Fruit fly (Drosophila melanogaster) whole organism, pupa: ENCODE measurements around the gene Sk2.

Experiments used
- CG10348 ChIP-seq: fragments of 200-800 bp; sonication (Bioruptor generic); IDR thresholded peaks from 2 replicates; pipeline ENCODE4 v1.3.6; 2022; ENCODE audit warnings: missing biosample characterization, missing genetic modification characterization
- CG12605 ChIP-seq: fragments of 200-800 bp; sonication (Bioruptor generic); IDR thresholded peaks from 2 replicates; pipeline ENCODE4 v1.3.6; 2022; ENCODE audit warnings: missing biosample characterization, missing genetic modification characterization
- CG32121 ChIP-seq: fragments of 200-800 bp; sonication (Bioruptor generic); IDR thresholded peaks from 2 replicates; pipeline ENCODE4 v1.3.6; 2022; ENCODE audit warnings: missing biosample characterization, missing genetic modification characterization
- CG34367 ChIP-seq: fragments of 200-800 bp; sonication (Bioruptor generic); optimal IDR thresholded peaks from 2 replicates; lab custom pipeline; 2018; ENCODE audit warnings: missing biosample characterization, mild to moderate bottlenecking, missing genetic modification characterization
- CG8301 ChIP-seq: fragments of 200-800 bp; sonication (Bioruptor generic); optimal IDR thresholded peaks from 2 replicates; lab custom pipeline; 2018; ENCODE audit warnings: missing biosample characterization, mild to moderate bottlenecking, missing genetic modification characterization
- CG9948 ChIP-seq: fragments of 200-800 bp; sonication (Bioruptor generic); optimal IDR thresholded peaks from 2 replicates; lab custom pipeline; 2018; ENCODE audit warnings: missing biosample characterization, mild to moderate bottlenecking, missing genetic modification characterization, moderate library complexity
- gl ChIP-seq: fragments of 200-800 bp; sonication (Bioruptor generic); optimal IDR thresholded peaks from 2 replicates; lab custom pipeline; 2018; ENCODE audit warnings: missing biosample characterization, mild to moderate bottlenecking, missing genetic modification characterization

DNA sequence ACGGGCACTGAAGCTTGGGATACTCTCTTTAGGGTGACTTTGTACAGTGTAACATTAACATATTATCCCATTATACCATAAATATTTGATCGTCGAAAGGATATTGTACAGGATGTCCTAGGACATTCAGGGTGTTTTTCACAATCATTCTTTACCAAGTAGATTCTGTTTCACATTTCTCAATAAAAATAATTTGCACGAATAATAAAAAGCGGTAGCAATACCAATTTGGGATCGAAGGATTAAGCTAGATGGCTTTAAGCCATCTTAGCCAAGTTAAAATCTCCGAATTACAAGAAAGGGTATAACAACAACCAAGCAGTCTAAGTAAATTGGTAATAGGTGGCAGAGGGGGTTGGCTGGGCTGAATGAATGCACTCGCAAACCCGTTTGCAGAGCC, 27.5 kb downstream of the Sk2 start:
- TF ChIP-seq CG9948 (tag; lab: Kevin White, UChicago) (peak; percentile 65), gl (tag; lab: Kevin White, UChicago) (no peak), CG8301 (tag; lab: Kevin White, UChicago) (peak; percentile 58), CG10348 (GFP tag; lab: Robert Waterston, UW) (no peak), CG34367 (no peak), CG32121 (GFP tag; lab: Robert Waterston, UW) (no peak), CG12605 (GFP tag; lab: Robert Waterston, UW) (no peak)
